Worm (Caenorhabditis elegans): ENCODE results near the gene Y77E11A.8.

DNA sequence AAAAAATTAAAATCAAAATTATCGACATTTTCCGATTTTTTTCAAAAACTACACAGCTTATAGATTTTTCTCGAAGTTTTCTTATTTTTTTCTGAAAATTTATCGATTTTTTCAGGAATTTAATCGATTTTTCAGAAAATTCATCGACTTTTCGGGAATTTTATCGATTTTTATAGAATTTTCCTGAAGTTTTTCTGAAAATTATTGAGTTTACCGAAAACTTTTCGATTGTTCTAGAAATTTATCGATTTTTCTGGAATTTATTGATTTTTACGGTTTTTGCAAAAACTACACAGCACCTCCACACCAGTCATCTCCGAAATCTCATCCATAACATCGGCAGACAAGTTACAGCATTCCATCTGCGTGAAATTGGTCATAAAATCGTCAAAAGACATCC is 12.8 kb upstream of the Y77E11A.8 start:
- TF ChIP-seq fkh-10 (GFP tag; optimal IDR thresholded peaks at IDR 0.05) (no peak), tbx-2 (tag; optimal IDR thresholded peaks at IDR 0.05) (no peak), unc-55 (GFP tag; optimal IDR thresholded peaks at IDR 0.05) (no peak), fkh-6 (tag; optimal IDR thresholded peaks at IDR 0.05) (no peak), fax-1 (tag; optimal IDR thresholded peaks at IDR 0.05) (no peak), ets-4 (tag; optimal IDR thresholded peaks at IDR 0.05) (no peak), sdc-2 (tag; optimal IDR thresholded peaks at IDR 0.05) (no peak), ama-1 (optimal IDR thresholded peaks at IDR 0.05) (no peak), hlh-8 (tag; optimal IDR thresholded peaks at IDR 0.05) (no peak), dmd-4 (tag; optimal IDR thresholded peaks at IDR 0.05; ENCODE audit: borderline replicate concordance) (no peak)

Data from whole organism, late embryonic.